Fruit fly (Drosophila melanogaster) whole organism, embryonic: ENCODE data around the gene CG46458.

Experiments used
- Ada2b ChIP-seq: fragments of 200-800 bp; sonication (Bioruptor generic); IDR thresholded peaks from 2 replicates; pipeline ENCODE4 v1.3.6; 2022; ENCODE audit warnings: missing biosample characterization, missing genetic modification characterization
- C15 ChIP-seq: fragments of 200-800 bp; sonication (Bioruptor generic); IDR thresholded peaks from 3 replicates; pipeline ENCODE4 v1.3.6; 2022; ENCODE audit warnings: missing biosample characterization, missing genetic modification characterization
- CG10959 ChIP-seq: fragments of 200-800 bp; sonication (Bioruptor generic); IDR thresholded peaks from 2 replicates; pipeline ENCODE4 v1.3.6; 2022; ENCODE audit warnings: missing biosample characterization, missing genetic modification characterization
- CG11398 ChIP-seq: fragments of 200-800 bp; sonication (Bioruptor generic); optimal IDR thresholded peaks from 2 replicates; lab custom pipeline; 2016; ENCODE audit warnings: missing biosample characterization, missing genetic modification characterization
- CG12391 ChIP-seq: fragments of 200-800 bp; sonication (Bioruptor generic); optimal IDR thresholded peaks from 3 replicates; lab custom pipeline; 2018; ENCODE audit warnings: missing biosample characterization, mild to moderate bottlenecking, missing genetic modification characterization, moderate library complexity
- CG1647 ChIP-seq: fragments of 200-800 bp; sonication (Bioruptor generic); optimal IDR thresholded peaks from 3 replicates; lab custom pipeline; 2016; ENCODE audit warnings: missing biosample characterization, missing genetic modification characterization
- CG1792 ChIP-seq: fragments of 200-800 bp; sonication (Bioruptor generic); optimal IDR thresholded peaks from 2 replicates; lab custom pipeline; 2016; ENCODE audit warnings: missing biosample characterization, missing genetic modification characterization
- CG18011 ChIP-seq: fragments of 200-800 bp; sonication (Bioruptor generic); optimal IDR thresholded peaks from 2 replicates; lab custom pipeline; 2017; ENCODE audit warnings: missing biosample characterization, missing genetic modification characterization, mild to moderate bottlenecking, moderate library complexity, missing genotype
- CG2199 ChIP-seq: fragments of 200-800 bp; sonication (Bioruptor generic); IDR thresholded peaks from 3 replicates; pipeline ENCODE4 v1.3.6; 2022; ENCODE audit warnings: missing biosample characterization, missing genetic modification characterization
- CG31441 ChIP-seq: fragments of 200-800 bp; sonication (Bioruptor generic); IDR thresholded peaks from 2 replicates; pipeline ENCODE4 v1.3.6; 2022; ENCODE audit warnings: missing biosample characterization, missing genetic modification characterization
- CG34422 ChIP-seq: fragments of 200-800 bp; sonication (Bioruptor generic); IDR thresholded peaks from 3 replicates; pipeline ENCODE4 v1.3.6; 2022; ENCODE audit warnings: missing biosample characterization, missing genetic modification characterization
- CG3847 ChIP-seq: fragments of 200-800 bp; sonication (Bioruptor generic); IDR thresholded peaks from 2 replicates; pipeline ENCODE4 v1.3.6; 2022; ENCODE audit warnings: missing biosample characterization, missing genetic modification characterization
- CG3995 ChIP-seq: fragments of 200-800 bp; sonication (Bioruptor generic); optimal IDR thresholded peaks from 3 replicates; lab custom pipeline; 2016; ENCODE audit warnings: missing biosample characterization, missing genetic modification characterization
- CG5180 ChIP-seq: fragments of 200-800 bp; sonication (Bioruptor generic); optimal IDR thresholded peaks from 3 replicates; lab custom pipeline; 2017; ENCODE audit warnings: missing biosample characterization, missing genetic modification characterization, mild to moderate bottlenecking, moderate library complexity, missing genetic modification reagents
- CG7839 ChIP-seq: fragments of 200-800 bp; sonication (Bioruptor generic); optimal IDR thresholded peaks from 3 replicates; lab custom pipeline; 2018; ENCODE audit warnings: missing biosample characterization, mild to moderate bottlenecking, missing genetic modification characterization, moderate library complexity
- CTCF ChIP-seq: fragments of 200-800 bp; sonication (Bioruptor generic); optimal IDR thresholded peaks from 2 replicates; lab custom pipeline; 2017; ENCODE audit warnings: missing biosample characterization, mild to moderate bottlenecking, missing genetic modification characterization, moderate library complexity
- D ChIP-seq, 2 experiments: fragments of 200-800 bp in 1 of 2; fragments of >200 bp in 1 of 2; sonication (Bioruptor generic) in 1 of 2; optimal IDR thresholded peaks; 2 replicates in 1 of 2; 3 replicates in 1 of 2; lab custom pipeline; 2017; ENCODE audit warnings: mild to moderate bottlenecking in 1 of 2, missing biosample characterization in 1 of 2, missing genetic modification characterization in 1 of 2, missing genetic modification reagents in 1 of 2
- Fer3 ChIP-seq: fragments of 200-800 bp; sonication (Bioruptor generic); optimal IDR thresholded peaks from 2 replicates; lab custom pipeline; 2018; ENCODE audit warnings: missing biosample characterization, mild to moderate bottlenecking, missing genetic modification characterization, moderate library complexity
- HLH54F ChIP-seq: fragments of 200-800 bp; sonication (Bioruptor generic); optimal IDR thresholded peaks from 3 replicates; lab custom pipeline; 2016; ENCODE audit warnings: missing biosample characterization, missing genetic modification characterization
- Kr ChIP-seq: fragments of 200-800 bp; sonication (Bioruptor generic); optimal IDR thresholded peaks from 2 replicates; lab custom pipeline; 2017; ENCODE audit warnings: missing biosample characterization, mild to moderate bottlenecking, missing genetic modification characterization
- Mrtf ChIP-seq: fragments of 200-800 bp; sonication (Bioruptor generic); IDR thresholded peaks from 3 replicates; pipeline ENCODE4 v1.3.6; 2022; ENCODE audit warnings: missing biosample characterization, missing genetic modification characterization
- Nf-YC ChIP-seq: fragments of 200-800 bp; optimal IDR thresholded peaks from 3 replicates; lab custom pipeline; 2019; ENCODE audit warnings: missing biosample characterization, mild to moderate bottlenecking, missing genetic modification characterization, moderate library complexity
- Rfx ChIP-seq: fragments of 200-800 bp; sonication (Bioruptor generic); IDR thresholded peaks from 2 replicates; pipeline ENCODE4 v1.3.6; 2022; ENCODE audit warnings: missing biosample characterization, missing genetic modification characterization
- Tbp ChIP-seq: fragments of >200 bp; optimal IDR thresholded peaks from 2 replicates; lab custom pipeline; 2018; ENCODE audit warnings: missing biosample characterization, missing genetic modification characterization
- abd-A ChIP-seq: fragments of 200-800 bp; sonication (Bioruptor generic); optimal IDR thresholded peaks from 3 replicates; lab custom pipeline; 2019; ENCODE audit warnings: missing biosample characterization, mild to moderate bottlenecking, missing genetic modification characterization, moderate library complexity
- ac ChIP-seq: fragments of 200-800 bp; sonication (Bioruptor generic); optimal IDR thresholded peaks from 3 replicates; lab custom pipeline; 2017; ENCODE audit warnings: missing biosample characterization, mild to moderate bottlenecking, missing genetic modification characterization
- ash1 ChIP-seq: fragments of 200-800 bp; sonication (Bioruptor generic); optimal IDR thresholded peaks from 2 replicates; lab custom pipeline; 2018; ENCODE audit warnings: missing biosample characterization, mild to moderate bottlenecking, missing genetic modification characterization
- br ChIP-seq: fragments of >200 bp; optimal IDR thresholded peaks from 2 replicates; lab custom pipeline; 2017
- cg ChIP-seq: fragments of 200-800 bp; sonication (Bioruptor generic); optimal IDR thresholded peaks from 3 replicates; lab custom pipeline; 2019; ENCODE audit warnings: missing biosample characterization, mild to moderate bottlenecking, missing genetic modification characterization, moderate library complexity
- croc ChIP-seq: fragments of 200-800 bp; sonication (Bioruptor generic); conservative IDR thresholded peaks from 3 replicates; pipeline ENCODE4 v1.3.6; 2022; ENCODE audit warnings: missing biosample characterization, missing genetic modification characterization
- crol ChIP-seq: fragments of 200-800 bp; sonication (Bioruptor generic); IDR thresholded peaks from 2 replicates; pipeline ENCODE4 v1.3.6; 2022; ENCODE audit warnings: missing biosample characterization, missing genetic modification characterization
- cwo ChIP-seq: fragments of 200-800 bp; sonication (Bioruptor generic); optimal IDR thresholded peaks from 3 replicates; lab custom pipeline; 2017; ENCODE audit warnings: missing biosample characterization, missing genetic modification characterization, mild to moderate bottlenecking, moderate library complexity, missing genetic modification reagents
- dm ChIP-seq: fragments of 200-800 bp; sonication (Bioruptor generic); optimal IDR thresholded peaks from 3 replicates; lab custom pipeline; 2016; ENCODE audit warnings: missing biosample characterization, missing genetic modification characterization
- gcm ChIP-seq: fragments of 200-800 bp; sonication (Bioruptor generic); optimal IDR thresholded peaks from 2 replicates; lab custom pipeline; 2019; ENCODE audit warnings: missing biosample characterization, mild to moderate bottlenecking, missing genetic modification characterization, moderate library complexity
- gsb ChIP-seq: fragments of 200-800 bp; sonication (Bioruptor generic); IDR thresholded peaks from 2 replicates; pipeline ENCODE4 v1.3.6; 2022; ENCODE audit warnings: missing biosample characterization, missing genetic modification characterization
- nerfin-1 ChIP-seq: fragments of 200-800 bp; sonication (Bioruptor generic); optimal IDR thresholded peaks from 3 replicates; lab custom pipeline; 2019; ENCODE audit warnings: missing biosample characterization, mild to moderate bottlenecking, missing genetic modification characterization, moderate library complexity
- phol ChIP-seq: fragments of 200-800 bp; sonication (Bioruptor generic); optimal IDR thresholded peaks from 3 replicates; lab custom pipeline; 2018; ENCODE audit warnings: missing biosample characterization, mild to moderate bottlenecking, missing genetic modification characterization, moderate library complexity
- pros ChIP-seq: fragments of 200-800 bp; sonication (Bioruptor generic); optimal IDR thresholded peaks from 3 replicates; lab custom pipeline; 2019; ENCODE audit warnings: missing biosample characterization, mild to moderate bottlenecking, missing genetic modification characterization, moderate library complexity
- row ChIP-seq: fragments of 200-800 bp; sonication (Bioruptor generic); IDR thresholded peaks from 3 replicates; pipeline ENCODE4 v1.3.6; 2022; ENCODE audit warnings: missing biosample characterization, missing genetic modification characterization
- run ChIP-seq: fragments of 200-800 bp; sonication (Bioruptor generic); optimal IDR thresholded peaks from 3 replicates; lab custom pipeline; 2018; ENCODE audit warnings: missing biosample characterization, mild to moderate bottlenecking, missing genetic modification characterization
- sens ChIP-seq: fragments of 200-800 bp; sonication (Bioruptor generic); peaks from one replicate; lab custom pipeline; 2016; ENCODE audit warnings: missing biosample characterization, missing genetic modification characterization
- seq ChIP-seq: fragments of 200-800 bp; sonication (Bioruptor generic); IDR thresholded peaks from 2 replicates; pipeline ENCODE4 v1.3.6; 2022; ENCODE audit warnings: missing biosample characterization, missing genetic modification characterization
- sna ChIP-seq: fragments of 200-800 bp; sonication (Bioruptor generic); IDR thresholded peaks from 2 replicates; pipeline ENCODE4 v1.3.6; 2022; ENCODE audit warnings: missing biosample characterization, missing genetic modification characterization; ENCODE audit not compliant: partially characterized antibody
- tap ChIP-seq: fragments of 200-800 bp; optimal IDR thresholded peaks from 3 replicates; lab custom pipeline; 2019; ENCODE audit warnings: missing biosample characterization, mild to moderate bottlenecking, missing genetic modification characterization, moderate library complexity
- tll ChIP-seq, 2 experiments: fragments of 200-800 bp in 1 of 2; fragments of >200 bp in 1 of 2; sonication (Bioruptor generic) in 1 of 2; optimal IDR thresholded peaks; 2 replicates each; lab custom pipeline; 2017 to 2019; ENCODE audit warnings: missing biosample characterization in 2 of 2, missing genetic modification characterization in 2 of 2, mild to moderate bottlenecking in 1 of 2, moderate library complexity in 1 of 2
- ttk ChIP-seq: fragments of 200-800 bp; sonication (Bioruptor generic); IDR thresholded peaks from 2 replicates; pipeline ENCODE4 v2.1.2; 2022; ENCODE audit warnings: missing biosample characterization, missing genetic modification characterization
- twi ChIP-seq: fragments of 200-800 bp; optimal IDR thresholded peaks from 2 replicates; lab custom pipeline; 2019; ENCODE audit warnings: missing biosample characterization, mild to moderate bottlenecking, missing genetic modification characterization, moderate library complexity
- vfl ChIP-seq: fragments of 200-800 bp; sonication (Bioruptor generic); optimal IDR thresholded peaks from 2 replicates; lab custom pipeline; 2016; ENCODE audit warnings: missing biosample characterization, missing genetic modification characterization
- vvl ChIP-seq: fragments of 200-800 bp; sonication (Bioruptor generic); IDR thresholded peaks from 2 replicates; pipeline ENCODE4 v1.3.6; 2022; ENCODE audit warnings: missing biosample characterization, missing genetic modification characterization
- z ChIP-seq: fragments of 200-800 bp; sonication (Bioruptor generic); IDR thresholded peaks from 3 replicates; pipeline ENCODE4 v1.3.6; 2022; ENCODE audit warnings: missing biosample characterization, missing genetic modification characterization
- zen ChIP-seq: fragments of 200-800 bp; sonication (Bioruptor generic); optimal IDR thresholded peaks from 3 replicates; lab custom pipeline; 2018; ENCODE audit warnings: missing biosample characterization, mild to moderate bottlenecking, missing genetic modification characterization, moderate library complexity

The CG46458 gene

dm6 chr3R:6978351-6978750 lies 20.2 kb upstream of the CG46458 start (continued):
- TF ChIP-seq zen (tag; lab: Kevin White, UChicago) (peak; percentile 14), D (optimal IDR thresholded peaks at IDR 0.05; lab: Kevin White, UChicago) (peak; percentile 16), D (GFP tag; optimal IDR thresholded peaks at IDR 0.05; lab: Kevin White, UChicago) (no peak), Fer3 (tag; lab: Kevin White, UChicago) (no peak), CG34422 (GFP tag; lab: Robert Waterston, UW) (no peak), Rfx (GFP tag; lab: Robert Waterston, UW) (0 out of 2 replicates have a peak, but pooled peaks have one; percentile 19), CG10959 (GFP tag; lab: Robert Waterston, UW) (no peak), CG7839 (no peak), dm (GFP tag; lab: Kevin White, UChicago) (no peak), crol (peak; percentile 85), abd-A (tag; lab: Kevin White, UChicago) (peak; percentile 85), tap (tag; lab: Kevin White, UChicago) (peak; percentile 19), ac (no peak), CG1792 (GFP tag; lab: Kevin White, UChicago) (no peak), run (tag; lab: Kevin White, UChicago) (no peak), z (GFP tag; lab: Robert Waterston, UW) (peak; percentile 40; the same call in 1 of the 3 replicates), vvl (GFP tag; lab: Robert Waterston, UW) (0 out of 2 replicates have a peak, but pooled peaks have one; percentile 23), nerfin-1 (tag; lab: Kevin White, UChicago) (no peak), C15 (no peak), Ada2b (GFP tag; lab: Robert Waterston, UW) (no peak), sna (GFP tag; lab: Robert Waterston, UW) (no peak), sens (GFP tag; lab: Kevin White, UChicago) (peak; percentile 29), CG31441 (GFP tag; lab: Robert Waterston, UW) (no peak), Tbp (no peak), CG3847 (GFP tag; lab: Robert Waterston, UW) (no peak), twi (tag; lab: Kevin White, UChicago) (peak; percentile 96), CTCF (GFP tag; lab: Kevin White, UChicago) (no peak), HLH54F (GFP tag; lab: Kevin White, UChicago) (no peak), Nf-YC (tag; lab: Kevin White, UChicago) (peak; percentile 84), pros (GFP tag; lab: Kevin White, UChicago) (peak; percentile 92), seq (GFP tag; lab: Robert Waterston, UW) (peak; percentile 84), CG3995 (no peak), CG12391 (no peak), gsb (GFP tag; lab: Robert Waterston, UW) (no peak), gcm (no peak), ash1 (GFP tag; lab: Kevin White, UChicago) (peak; percentile 19), CG2199 (peak; percentile 50; the same call in 1 of the 3 replicates), croc (GFP tag; lab: Robert Waterston, UW) (no peak), ttk (GFP tag; lab: Robert Waterston, UW) (peak; percentile 31; the same call in 1 of the 2 replicates), row (GFP tag; lab: Robert Waterston, UW) (0 out of 3 replicates have a peak, but pooled peaks have one; percentile 15), vfl (no peak), phol (tag; lab: Kevin White, UChicago) (peak; percentile 65)
- TF ChIP-seq, all 482 proteins: peak for 28

- TF ChIP-seq CG1647 (GFP tag; lab: Kevin White, UChicago) (no peak), CG18011 (GFP tag; lab: Kevin White, UChicago) (no peak), seq (GFP tag; lab: Robert Waterston, UW) (peak; percentile 83), tll (GFP tag; optimal IDR thresholded peaks at IDR 0.05; lab: Kevin White, UChicago) (no peak), vvl (GFP tag; lab: Robert Waterston, UW) (peak; percentile 85), Nf-YC (tag; lab: Kevin White, UChicago) (peak; percentile 56), cwo (no peak), Fer3 (tag; lab: Kevin White, UChicago) (no peak), cg (GFP tag; lab: Kevin White, UChicago) (peak; percentile 28), Kr (GFP tag; lab: Kevin White, UChicago) (peak; percentile 22), Mrtf (GFP tag; lab: Robert Waterston, UW) (no peak), crol (peak; percentile 50; the same call in 1 of the 2 replicates), CG5180 (GFP tag; lab: Kevin White, UChicago) (no peak), ttk (GFP tag; lab: Robert Waterston, UW) (no peak), br (lab: Kevin White, UChicago) (no peak), CG11398 (GFP tag; lab: Kevin White, UChicago) (no peak), sens (GFP tag; lab: Kevin White, UChicago) (peak; percentile 24), pros (GFP tag; lab: Kevin White, UChicago) (peak; percentile 62)
Measured at dm6 chr3R:6977114-6977513, 18.9 kb upstream of the CG46458 start.
